Worm (Caenorhabditis elegans) whole organism, mixed stage, embryonic: ENCODE results near the gene egl-13.

Experiments used
- drap-1 ChIP-seq: fragments of 200-800 bp; sonication (Bioruptor generic); optimal IDR thresholded peaks from 3 replicates; lab custom pipeline; 2018; ENCODE audit warnings: mild to moderate bottlenecking, missing genetic modification characterization, missing compliant biosample characterization
- elt-1 ChIP-seq: sonication (generic microtip); optimal IDR thresholded peaks from 2 replicates; lab custom pipeline; 2017; ENCODE audit warnings: missing genetic modification characterization, mild to moderate bottlenecking, missing compliant biosample characterization, antibody characterized with exemption, moderate library complexity, borderline replicate concordance; ENCODE audit not compliant: insufficient read depth
- elt-3 ChIP-seq: fragments of 150-350 bp; optimal IDR thresholded peaks from 2 replicates; lab custom pipeline; 2014; ENCODE audit warnings: missing biosample characterization, missing genetic modification characterization
- ham-2 ChIP-seq: fragments of 200-800 bp; sonication (Bioruptor generic); optimal IDR thresholded peaks from 2 replicates; lab custom pipeline; 2018; ENCODE audit warnings: mild to moderate bottlenecking, missing genetic modification characterization, missing compliant biosample characterization
- lin-32 ChIP-seq: fragments of 200-800 bp; sonication (Bioruptor generic); optimal IDR thresholded peaks from 2 replicates; lab custom pipeline; 2018; ENCODE audit warnings: mild to moderate bottlenecking, missing genetic modification characterization, missing compliant biosample characterization
- mep-1 ChIP-seq: fragments of 150-350 bp; optimal IDR thresholded peaks from 2 replicates; lab custom pipeline; 2017; ENCODE audit warnings: missing biosample characterization, missing genetic modification reagents, missing genetic modification characterization, inconsistent platforms
- nhr-12 ChIP-seq: fragments of 150-350 bp; optimal IDR thresholded peaks from 2 replicates; lab custom pipeline; 2014; ENCODE audit warnings: missing biosample characterization, missing genetic modification characterization
- nhr-237 ChIP-seq: fragments of 150-350 bp; optimal IDR thresholded peaks from 2 replicates; lab custom pipeline; 2014; ENCODE audit warnings: missing biosample characterization, missing genetic modification characterization
- nhr-28 ChIP-seq: fragments of 150-350 bp; optimal IDR thresholded peaks from 2 replicates; lab custom pipeline; 2014; ENCODE audit warnings: missing biosample characterization, missing genetic modification characterization
- nhr-76 ChIP-seq: sonication (generic microtip); optimal IDR thresholded peaks from 2 replicates; lab custom pipeline; 2017; ENCODE audit warnings: missing biosample characterization, missing genetic modification characterization
- pha-4 ChIP-seq: fragments of 150-350 bp; optimal IDR thresholded peaks from 2 replicates; lab custom pipeline; 2018; ENCODE audit warnings: missing biosample characterization, missing genetic modification reagents, missing genetic modification characterization
- snpc-4 ChIP-seq: fragments of 150-350 bp; optimal IDR thresholded peaks from 2 replicates; lab custom pipeline; 2014; ENCODE audit warnings: missing biosample characterization, missing genetic modification characterization
- unc-120 ChIP-seq: sonication (generic microtip); optimal IDR thresholded peaks from 2 replicates; lab custom pipeline; 2017; ENCODE audit warnings: missing genetic modification characterization, missing compliant biosample characterization; ENCODE audit not compliant: poor library complexity, severe bottlenecking
- unc-62 ChIP-seq: fragments of 150-350 bp; optimal IDR thresholded peaks from 2 replicates; lab custom pipeline; 2014; ENCODE audit warnings: missing biosample characterization, missing genetic modification reagents, missing genetic modification characterization

ce11 chrX:5669733-5670132, 6.1 kb downstream of the egl-13 start:
- TF ChIP-seq lin-32 (GFP tag; lab: Kevin White, UChicago) (no peak), nhr-237 (tag; lab: Kevin White, UChicago) (no peak), ham-2 (no peak), elt-3 (tag; lab: Kevin White, UChicago) (no peak), elt-1 (tag; lab: Kevin White, UChicago) (no peak), nhr-28 (tag; lab: Kevin White, UChicago) (no peak), nhr-12 (tag; lab: Kevin White, UChicago) (no peak), unc-62 (GFP tag; lab: Kevin White, UChicago) (no peak), snpc-4 (tag; lab: Kevin White, UChicago) (no peak), drap-1 (GFP tag; lab: Kevin White, UChicago) (no peak), nhr-76 (no peak), pha-4 (tag; lab: Kevin White, UChicago) (no peak), mep-1 (tag; lab: Kevin White, UChicago) (no peak), unc-120 (tag; lab: Kevin White, UChicago) (no peak)
